Worm (Caenorhabditis elegans) whole organism, early embryonic: Measurements from ENCODE around the gene spe-44.

Source experiments
- B0310.2 ChIP-seq: sonication (generic microtip); optimal IDR thresholded peaks from 2 replicates; lab custom pipeline; 2016; ENCODE audit warnings: mild to moderate bottlenecking, missing genetic modification characterization, missing compliant biosample characterization
- F13C5.2 ChIP-seq: sonication (generic microtip); optimal IDR thresholded peaks from 2 replicates; lab custom pipeline; 2017; ENCODE audit warnings: mild to moderate bottlenecking, missing genetic modification characterization, inconsistent platforms, missing compliant biosample characterization
- aly-1 ChIP-seq: sonication (generic microtip); optimal IDR thresholded peaks from 2 replicates; lab custom pipeline; 2016; ENCODE audit warnings: missing genetic modification characterization, missing compliant biosample characterization
- ama-1 ChIP-seq: fragments of 150-350 bp; optimal IDR thresholded peaks from 2 replicates; lab custom pipeline; 2014
- ceh-13 ChIP-seq: fragments of 200-800 bp; sonication (Bioruptor generic); optimal IDR thresholded peaks from 2 replicates; lab custom pipeline; 2018; ENCODE audit warnings: mild to moderate bottlenecking, missing genetic modification characterization, missing compliant biosample characterization
- ceh-36 ChIP-seq: sonication (generic microtip); optimal IDR thresholded peaks from 2 replicates; lab custom pipeline; 2016; ENCODE audit warnings: missing genetic modification characterization, inconsistent platforms, missing compliant biosample characterization
- ets-7 ChIP-seq: sonication (generic microtip); optimal IDR thresholded peaks from 2 replicates; lab custom pipeline; 2016; ENCODE audit warnings: missing genotype, missing genetic modification characterization, missing compliant biosample characterization
- flt-1 ChIP-seq: fragments of 200-800 bp; sonication (Bioruptor generic); IDR thresholded peaks from 2 replicates; pipeline ENCODE4 v1.3.6; 2022; ENCODE audit warnings: missing genetic modification characterization, missing compliant biosample characterization
- hmbx-1 ChIP-seq: sonication (generic microtip); optimal IDR thresholded peaks from 2 replicates; lab custom pipeline; 2016; ENCODE audit warnings: mild to moderate bottlenecking, missing genetic modification characterization, missing compliant biosample characterization
- hmg-4 ChIP-seq: fragments of 200-800 bp; sonication (Bioruptor generic); optimal IDR thresholded peaks from 2 replicates; lab custom pipeline; 2018; ENCODE audit warnings: mild to moderate bottlenecking, missing genetic modification characterization, missing compliant biosample characterization
- hnd-1 ChIP-seq: sonication (generic microtip); optimal IDR thresholded peaks from 2 replicates; lab custom pipeline; 2016; ENCODE audit warnings: missing genetic modification characterization, missing compliant biosample characterization
- pes-1 ChIP-seq: fragments of 200-800 bp; sonication (Bioruptor generic); IDR thresholded peaks from 2 replicates; pipeline ENCODE4 v1.3.6; 2022; ENCODE audit warnings: missing genetic modification reagents, missing genetic modification characterization, missing compliant biosample characterization
- scrt-1 ChIP-seq: fragments of 200-800 bp; sonication (Bioruptor generic); IDR thresholded peaks from 2 replicates; pipeline ENCODE4 v1.3.6; 2022; ENCODE audit warnings: missing genetic modification characterization, missing compliant biosample characterization
- sea-1 ChIP-seq: fragments of 200-800 bp; sonication (Bioruptor generic); conservative IDR thresholded peaks from 2 replicates; pipeline ENCODE4 v1.3.6; 2022; ENCODE audit warnings: missing genetic modification characterization, missing compliant biosample characterization
- tbx-11 ChIP-seq: fragments of 200-800 bp; sonication (Bioruptor generic); IDR thresholded peaks from 2 replicates; pipeline ENCODE4 v1.3.6; 2022; ENCODE audit warnings: missing genetic modification characterization, missing compliant biosample characterization
- tbx-37 ChIP-seq: fragments of 200-800 bp; sonication (Bioruptor generic); conservative IDR thresholded peaks from 2 replicates; pipeline ENCODE4 v1.3.6; 2022; ENCODE audit warnings: missing genetic modification reagents, missing genetic modification characterization, missing compliant biosample characterization
- tra-4 ChIP-seq: sonication (generic microtip); optimal IDR thresholded peaks from 2 replicates; lab custom pipeline; 2017; ENCODE audit warnings: missing genetic modification characterization, missing compliant biosample characterization

Gene spe-44

DNA sequence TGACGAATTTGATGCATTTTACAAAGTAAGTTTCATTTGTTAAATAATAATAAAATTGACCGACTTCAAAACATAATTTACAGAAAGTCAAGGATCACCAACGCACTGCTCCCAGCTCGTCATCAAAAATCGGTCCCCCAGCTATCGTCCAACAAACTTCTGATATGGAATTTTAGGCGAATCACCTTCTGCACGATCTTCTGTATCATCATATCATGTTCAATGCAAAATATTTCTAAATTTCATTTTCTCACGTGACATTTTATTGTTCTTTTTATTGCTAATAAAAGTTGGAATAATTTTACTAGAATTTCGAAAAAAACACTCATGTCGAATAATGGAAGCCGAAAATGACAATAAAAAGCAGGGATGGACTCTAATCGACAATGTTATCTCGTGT is 43.8 kb downstream of the spe-44 start, which contains the start of gene acl-13:
Gene acl-13 (plus strand): TSS at position 301 of the 400 bp plus-strand sequence.
- TF ChIP-seq hnd-1 (tag; lab: Kevin White, UChicago) (no peak), scrt-1 (GFP tag; lab: Robert Waterston, UW) (no peak), ceh-36 (tag; lab: Kevin White, UChicago) (no peak), hmg-4 (no peak), B0310.2 (tag; lab: Kevin White, UChicago) (no peak), flt-1 (GFP tag; lab: Robert Waterston, UW) (no peak), tbx-11 (GFP tag; lab: Robert Waterston, UW) (no peak), aly-1 (no peak), pes-1 (GFP tag; lab: Robert Waterston, UW) (no peak), F13C5.2 (tag; lab: Kevin White, UChicago) (no peak), hmbx-1 (tag; lab: Kevin White, UChicago) (no peak), tra-4 (no peak), sea-1 (GFP tag; lab: Robert Waterston, UW) (no peak), tbx-37 (GFP tag; lab: Robert Waterston, UW) (no peak), ama-1 (lab: Kevin White, UChicago) (no peak), ets-7 (tag; lab: Kevin White, UChicago) (no peak), ceh-13 (GFP tag; lab: Kevin White, UChicago) (no peak)

ce11 chrIV:12408625-12409024 is 45.4 kb downstream of the spe-44 start, which contains the start of gene dsb-1:
Gene dsb-1, plus strand, starts transcription at chrIV:12408925.
- TF ChIP-seq pes-1 (GFP tag; lab: Robert Waterston, UW) (no peak), tbx-11 (GFP tag; lab: Robert Waterston, UW) (no peak)

DNA sequence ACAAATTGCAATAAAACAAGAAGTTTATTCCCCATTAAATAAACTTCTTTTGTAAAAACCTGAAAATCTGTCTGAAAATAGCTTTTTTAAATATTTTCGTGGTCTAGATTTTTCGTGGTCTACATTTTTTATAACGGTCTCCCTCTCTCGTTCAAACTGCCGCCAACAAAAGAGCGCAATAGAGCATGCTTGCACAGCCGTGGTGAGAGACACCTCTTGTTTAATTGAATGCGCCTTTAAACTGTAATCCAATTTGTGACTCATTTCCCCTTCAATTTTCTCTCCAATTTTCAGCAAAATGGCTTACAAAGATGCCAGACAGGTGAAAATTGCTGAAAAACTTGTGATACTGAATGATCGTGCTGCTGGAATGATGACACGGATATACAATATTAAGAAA is 49.9 kb downstream of the spe-44 start, which contains the start of gene gex-3:
Gene gex-3 (plus strand): TSS at position 295 of the 400 bp plus-strand sequence.
- no peak for TF ChIP-seq scrt-1 (GFP tag; lab: Robert Waterston, UW)
- TF ChIP-seq F13C5.2 (tag; lab: Kevin White, UChicago), result peak; percentile 52
- peak; percentile 29 for TF ChIP-seq hmg-4

DNA sequence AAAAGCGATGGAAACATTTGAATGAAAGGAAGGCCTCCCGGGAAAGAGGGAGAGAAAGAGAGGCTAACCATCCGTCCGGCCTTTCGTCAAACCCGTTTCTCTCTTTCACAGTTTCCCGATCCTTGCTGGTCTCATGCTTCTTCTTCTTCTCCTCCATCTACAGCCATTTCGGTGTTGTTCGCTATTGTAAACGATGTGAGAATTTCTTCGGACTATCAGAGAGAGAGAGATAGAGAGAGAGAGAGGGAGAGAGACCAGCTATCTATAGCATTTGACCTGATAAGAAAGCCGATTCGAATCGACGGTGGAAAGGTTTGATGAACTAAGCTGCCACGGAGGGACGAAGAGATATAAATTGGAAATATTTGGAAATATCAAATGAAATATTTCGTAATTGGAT is 50.6 kb downstream of the spe-44 start:
- no peak for TF ChIP-seq ceh-36 (tag; lab: Kevin White, UChicago)
- no peak for TF ChIP-seq scrt-1 (GFP tag; lab: Robert Waterston, UW)
- TF ChIP-seq aly-1, result no peak
- no peak for TF ChIP-seq flt-1 (GFP tag; lab: Robert Waterston, UW)
- no peak for TF ChIP-seq hmg-4
- no peak for TF ChIP-seq ets-7 (tag; lab: Kevin White, UChicago)
- no peak for TF ChIP-seq tbx-37 (GFP tag; lab: Robert Waterston, UW)
- no peak for TF ChIP-seq hmbx-1 (tag; lab: Kevin White, UChicago)
- no peak for TF ChIP-seq tbx-11 (GFP tag; lab: Robert Waterston, UW)
- no peak for TF ChIP-seq tra-4
- TF ChIP-seq pes-1 (GFP tag; lab: Robert Waterston, UW), result no peak
- no peak for TF ChIP-seq ama-1 (lab: Kevin White, UChicago)
- no peak for TF ChIP-seq ceh-13 (GFP tag; lab: Kevin White, UChicago)
- TF ChIP-seq F13C5.2 (tag; lab: Kevin White, UChicago), result no peak
